Fruit fly (Drosophila melanogaster) whole organism: ENCODE results near the gene CG12301.

Source experiments
- CG8478 ChIP-seq: fragments of >200 bp; optimal IDR thresholded peaks from 2 replicates; lab custom pipeline; 2018; ENCODE audit warnings: inconsistent platforms
- Dll ChIP-seq: fragments of >200 bp; optimal IDR thresholded peaks from 2 replicates; lab custom pipeline; 2017
- EcR ChIP-seq, 2 experiments: fragments of >200 bp; optimal IDR thresholded peaks; 2 replicates each; lab custom pipeline; 2017; ENCODE audit warnings: missing biosample characterization in 2 of 2, missing genetic modification characterization in 2 of 2, missing genetic modification reagents in 2 of 2
- pan ChIP-seq: fragments of >200 bp; optimal IDR thresholded peaks from 2 replicates; lab custom pipeline; 2017
- psq ChIP-seq: fragments of >200 bp; optimal IDR thresholded peaks from 2 replicates; lab custom pipeline; 2017
- usp ChIP-seq: fragments of >200 bp; optimal IDR thresholded peaks from 2 replicates; lab custom pipeline; 2017; ENCODE audit warnings: missing biosample characterization, missing genetic modification characterization, mixed read lengths

CG12301 gene

DNA sequence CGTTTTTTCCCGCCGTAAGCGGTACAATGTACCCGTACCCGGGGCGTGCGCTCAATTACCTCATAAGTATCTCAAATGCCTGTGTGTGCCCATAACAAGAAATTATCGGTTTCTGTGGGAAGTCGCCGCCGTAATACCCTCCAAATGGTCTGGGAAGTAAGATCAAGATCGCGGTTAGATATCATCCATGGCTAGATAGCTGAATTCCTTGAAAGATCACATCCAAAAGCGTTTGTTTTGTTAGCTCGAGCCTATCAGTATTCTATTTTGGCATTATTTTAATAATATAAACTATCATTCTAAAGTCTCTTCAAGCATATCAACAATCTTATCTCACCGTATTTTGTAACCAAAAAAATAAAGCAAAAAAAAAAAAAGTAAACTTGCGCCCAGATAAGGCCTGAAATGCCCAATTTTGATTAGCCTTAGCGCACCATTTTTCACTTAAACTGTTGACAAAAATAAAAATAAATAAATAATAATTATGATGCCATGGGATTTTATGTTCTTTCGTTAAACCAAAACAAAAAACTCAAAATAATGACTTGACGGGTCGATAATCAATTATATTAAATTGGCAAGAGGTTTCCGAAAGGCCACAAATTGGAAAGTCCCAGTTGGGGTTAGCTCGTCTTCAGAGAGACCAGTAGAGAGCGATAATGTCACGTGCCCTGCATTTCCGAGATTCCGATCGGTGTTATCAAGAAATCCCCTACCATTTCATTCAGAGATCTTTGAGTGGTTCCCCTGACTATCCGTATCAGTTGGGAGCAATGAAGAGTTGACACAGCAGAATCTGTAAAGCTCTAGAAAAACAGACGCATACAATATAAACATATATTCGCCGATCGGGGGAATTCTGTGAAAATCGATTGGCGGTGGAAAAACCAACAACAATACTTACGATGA, 41.8 kb upstream of the CG12301 start:
- TF ChIP-seq CG8478 (lab: Kevin White, UChicago) (no peak), usp (GFP tag; lab: Kevin White, UChicago) (no peak), EcR (GFP tag; optimal IDR thresholded peaks at IDR 0.05; lab: Kevin White, UChicago) (no peak), Dll (lab: Kevin White, UChicago) (no peak), pan (lab: Kevin White, UChicago) (no peak), psq (lab: Kevin White, UChicago) (no peak)

DNA sequence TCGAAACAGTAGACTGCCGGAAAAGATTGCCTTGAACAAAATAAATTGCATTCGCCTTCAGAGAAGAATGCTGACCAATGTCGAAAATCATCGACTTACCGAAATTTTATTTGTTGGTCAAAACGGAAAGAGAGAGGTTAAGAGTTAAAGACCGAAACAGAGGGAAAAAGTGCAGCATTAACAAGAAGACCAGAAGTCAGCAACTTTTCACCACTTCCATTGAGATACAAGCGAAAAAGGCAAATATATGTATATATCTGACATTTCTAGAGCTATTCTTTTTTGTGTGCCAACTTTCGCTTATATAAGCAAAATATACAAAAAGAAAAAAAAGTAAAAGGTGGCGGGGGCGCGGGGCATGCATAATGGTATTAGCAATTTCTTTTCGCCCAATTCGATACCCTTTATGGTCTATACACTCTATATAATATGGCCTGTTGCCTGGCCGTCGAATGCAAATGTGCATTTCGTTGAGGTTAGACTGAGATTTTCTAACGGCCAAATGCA, 40.6 kb upstream of the CG12301 start:
- TF ChIP-seq pan (lab: Kevin White, UChicago) (no peak), CG8478 (lab: Kevin White, UChicago) (no peak), usp (GFP tag; lab: Kevin White, UChicago) (no peak), EcR (GFP tag; optimal IDR thresholded peaks at IDR 0.05; lab: Kevin White, UChicago) (no peak), psq (lab: Kevin White, UChicago) (no peak), Dll (lab: Kevin White, UChicago) (no peak)

DNA sequence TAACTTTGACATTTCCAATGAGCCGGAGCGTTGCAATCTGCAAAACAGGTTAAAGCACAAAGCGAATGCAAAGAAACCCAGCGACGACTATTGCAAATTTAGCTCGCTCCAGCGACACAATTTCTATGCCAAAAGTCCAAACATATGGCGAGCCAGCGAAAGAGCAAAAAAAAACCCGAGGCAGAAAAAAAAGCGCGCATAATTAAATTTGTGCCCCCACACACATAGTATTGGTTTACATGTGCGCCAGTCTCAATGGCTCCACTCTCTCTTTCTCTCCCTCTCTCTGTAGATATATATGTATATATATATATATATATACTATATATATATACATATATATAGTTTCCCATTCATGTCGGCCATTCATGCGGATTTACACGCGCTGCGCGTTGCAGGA, 39.9 kb upstream of the CG12301 start:
- no peak for TF ChIP-seq EcR (GFP tag; optimal IDR thresholded peaks at IDR 0.05; lab: Kevin White, UChicago)
- no peak for TF ChIP-seq psq (lab: Kevin White, UChicago)
- no peak for TF ChIP-seq CG8478 (lab: Kevin White, UChicago)
- no peak for TF ChIP-seq Dll (lab: Kevin White, UChicago)
- no peak for TF ChIP-seq usp (GFP tag; lab: Kevin White, UChicago)
- no peak for TF ChIP-seq pan (lab: Kevin White, UChicago)

dm6 chr3L:15541281-15541680, 39.3 kb upstream of the CG12301 start:
- no peak for TF ChIP-seq Dll (lab: Kevin White, UChicago)
- TF ChIP-seq EcR (GFP tag; optimal IDR thresholded peaks at IDR 0.05; lab: Kevin White, UChicago): no peak
- TF ChIP-seq usp (GFP tag; lab: Kevin White, UChicago): no peak
- no peak for TF ChIP-seq psq (lab: Kevin White, UChicago)
- no peak for TF ChIP-seq pan (lab: Kevin White, UChicago)

DNA sequence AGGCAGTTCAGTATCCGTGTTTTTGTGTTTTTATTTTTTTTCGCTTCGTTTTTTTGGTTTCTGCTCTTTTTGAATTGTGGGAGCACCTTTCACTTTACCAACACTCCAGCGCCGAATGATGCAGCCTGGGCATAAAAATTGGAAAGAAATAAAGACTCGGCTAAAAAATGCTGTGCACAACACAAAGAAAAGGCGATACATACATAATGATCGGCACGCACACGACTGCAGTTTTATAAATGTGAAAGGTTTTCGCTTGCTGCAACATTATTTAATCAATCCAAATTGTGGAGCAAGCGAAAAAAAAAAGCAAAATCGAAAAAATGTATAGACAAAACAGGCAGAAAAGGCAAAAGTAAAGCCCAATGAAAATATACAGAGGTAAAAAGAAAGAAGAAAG, 37.6 kb upstream of the CG12301 start:
- TF ChIP-seq usp (GFP tag; lab: Kevin White, UChicago): no peak
- no peak for TF ChIP-seq CG8478 (lab: Kevin White, UChicago)
- TF ChIP-seq Dll (lab: Kevin White, UChicago): no peak
- no peak for TF ChIP-seq pan (lab: Kevin White, UChicago)
- no peak for TF ChIP-seq EcR (GFP tag; optimal IDR thresholded peaks at IDR 0.05; lab: Kevin White, UChicago)
- TF ChIP-seq psq (lab: Kevin White, UChicago): no peak

DNA sequence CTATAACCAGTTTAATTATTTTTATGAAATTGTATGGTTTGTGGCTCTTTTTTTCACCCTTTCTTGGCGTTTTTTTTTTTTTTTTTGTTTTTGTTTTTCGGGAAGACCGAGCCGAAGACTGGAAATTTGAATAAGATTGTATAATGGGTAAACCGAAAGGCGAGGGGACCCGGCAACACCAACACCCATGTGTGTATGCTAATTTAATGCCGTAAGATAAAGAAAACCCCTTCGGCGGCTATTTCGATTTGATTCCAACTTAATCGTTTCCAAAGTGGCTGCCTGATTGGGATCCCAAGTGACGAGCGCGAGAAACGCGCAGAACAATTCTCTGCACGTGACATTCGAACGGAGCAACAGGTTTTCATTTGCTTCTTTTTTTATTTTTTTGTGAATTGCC, 37.1 kb upstream of the CG12301 start:
- TF ChIP-seq pan (lab: Kevin White, UChicago): no peak
- no peak for TF ChIP-seq usp (GFP tag; lab: Kevin White, UChicago)
- TF ChIP-seq psq (lab: Kevin White, UChicago): no peak

DNA sequence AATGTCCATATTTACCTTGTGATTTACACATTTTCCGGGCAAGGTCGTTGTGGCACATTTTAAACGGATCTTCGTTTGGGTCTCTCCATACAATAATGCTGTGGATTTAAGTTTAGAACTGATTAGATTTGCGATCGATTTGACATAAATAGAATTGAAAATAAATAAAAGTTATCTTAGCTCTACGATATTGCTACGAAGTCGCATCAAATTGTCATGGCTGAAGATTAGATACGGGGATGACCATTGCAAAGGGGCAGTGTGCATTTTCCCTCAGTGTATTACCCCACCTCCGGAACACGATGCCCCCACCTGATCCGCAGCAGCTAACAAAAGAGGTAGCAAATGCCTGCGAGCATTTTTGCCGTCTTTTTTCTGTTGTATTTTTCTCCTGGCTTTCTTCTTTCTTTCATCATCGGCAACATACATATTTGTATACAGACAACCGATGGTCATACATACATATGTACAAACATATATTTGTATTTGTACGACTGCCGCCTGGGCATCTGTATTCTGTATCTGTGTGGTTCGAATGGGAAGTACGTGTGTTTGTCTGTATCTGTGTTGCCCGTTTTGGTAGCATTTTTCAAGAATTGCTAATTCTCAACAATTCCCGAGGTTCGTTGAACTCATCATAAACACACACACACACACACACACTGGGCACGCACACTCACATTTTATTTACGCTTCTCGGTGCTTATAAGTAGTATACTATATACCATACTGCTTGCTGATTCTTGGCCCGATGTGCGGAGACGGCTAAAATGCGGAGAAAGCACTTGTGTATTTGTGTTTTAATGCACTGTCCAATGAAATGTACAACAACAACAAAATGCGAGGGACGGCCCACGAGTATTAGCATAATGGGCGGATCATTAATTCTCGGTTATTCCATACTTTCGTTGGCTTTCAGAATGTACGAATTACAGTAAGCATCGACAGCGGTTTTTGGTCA, 35.9 kb upstream of the CG12301 start:
- TF ChIP-seq Dll (lab: Kevin White, UChicago): no peak
- peak; percentile 69 to 76 for TF ChIP-seq EcR (GFP tag; optimal IDR thresholded peaks at IDR 0.05; lab: Kevin White, UChicago)
- no peak for TF ChIP-seq psq (lab: Kevin White, UChicago)

dm6 chr3L:15547187-15547790, 33.3 kb upstream of the CG12301 start:
- TF ChIP-seq psq (lab: Kevin White, UChicago) (no peak), usp (GFP tag; lab: Kevin White, UChicago) (no peak), CG8478 (lab: Kevin White, UChicago) (no peak), pan (lab: Kevin White, UChicago) (peak; percentile 32)

dm6 chr3L:15548843-15549242, 31.8 kb upstream of the CG12301 start:
- no peak for TF ChIP-seq usp (GFP tag; lab: Kevin White, UChicago)
- no peak for TF ChIP-seq psq (lab: Kevin White, UChicago)
- TF ChIP-seq CG8478 (lab: Kevin White, UChicago): no peak
- TF ChIP-seq EcR (GFP tag; optimal IDR thresholded peaks at IDR 0.05; lab: Kevin White, UChicago): no peak
- no peak for TF ChIP-seq pan (lab: Kevin White, UChicago)
- TF ChIP-seq Dll (lab: Kevin White, UChicago): no peak

DNA sequence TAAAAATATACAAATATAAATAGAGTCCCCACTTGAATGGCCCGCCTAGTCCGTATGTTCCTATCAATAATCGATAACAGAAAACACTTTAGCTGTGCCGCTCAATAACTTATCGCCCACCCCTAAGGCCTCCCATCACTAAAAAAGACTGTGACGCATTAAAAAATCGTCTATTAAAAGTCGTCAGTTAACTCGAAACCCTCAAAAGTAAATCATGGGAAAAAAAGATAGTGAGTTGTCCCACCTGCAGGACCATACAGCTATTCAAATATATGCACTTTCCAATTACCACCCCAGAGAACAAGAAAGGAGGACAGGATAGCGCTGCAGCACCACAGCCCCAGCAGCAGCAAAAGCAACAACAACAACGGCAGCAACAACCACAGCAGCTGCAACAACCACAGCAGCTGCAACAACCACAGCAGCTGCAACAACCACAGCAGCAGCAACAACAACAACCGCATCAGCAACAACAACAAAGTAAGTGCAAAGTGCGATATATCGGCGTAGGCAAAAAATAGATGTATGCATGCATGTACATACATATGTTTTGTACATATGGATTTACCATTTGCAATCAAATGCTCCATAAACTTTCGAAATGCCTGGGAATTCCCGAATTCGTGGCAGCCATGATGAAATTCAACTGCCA, 26.5 kb upstream of the CG12301 start, which contains the start of gene AGO2:
Gene AGO2 (plus strand): TSS at position 121 of the 652 bp plus-strand sequence.
- TF ChIP-seq CG8478 (lab: Kevin White, UChicago) (no peak), EcR (GFP tag; optimal IDR thresholded peaks at IDR 0.05; lab: Kevin White, UChicago) (no peak), usp (GFP tag; lab: Kevin White, UChicago) (no peak), psq (lab: Kevin White, UChicago) (no peak), pan (lab: Kevin White, UChicago) (no peak)
